Worm (Caenorhabditis elegans) whole organism, L2 larva: ENCODE measurements around the gene rpl-2.
A peak's percentile ranks its signal among the peaks of the same experiment; 100 is the strongest.

Experiments used
- C34F6.9 ChIP-seq: fragments of 150-350 bp; optimal IDR thresholded peaks from 2 replicates; lab custom pipeline; 2014; ENCODE audit warnings: missing biosample characterization, missing genetic modification characterization
- F13H6.1 ChIP-seq: sonication (generic microtip); optimal IDR thresholded peaks from 2 replicates; lab custom pipeline; 2016; ENCODE audit warnings: missing genetic modification characterization, missing compliant biosample characterization
- Y55F3AM.14 ChIP-seq: fragments of 200-800 bp; sonication (Bioruptor generic); optimal IDR thresholded peaks from 2 replicates; lab custom pipeline; 2018; ENCODE audit warnings: mild to moderate bottlenecking, missing genetic modification characterization, missing compliant biosample characterization
- alr-1 ChIP-seq: fragments of 150-350 bp; optimal IDR thresholded peaks from 2 replicates; lab custom pipeline; 2014; ENCODE audit warnings: missing biosample characterization, missing genetic modification characterization
- aly-2 ChIP-seq: fragments of 150-350 bp; optimal IDR thresholded peaks from 2 replicates; lab custom pipeline; 2014; ENCODE audit warnings: missing biosample characterization, missing genetic modification characterization
- ama-1 ChIP-seq: fragments of 150-350 bp; optimal IDR thresholded peaks from 2 replicates; lab custom pipeline; 2018; ENCODE audit warnings: inconsistent platforms
- blmp-1 ChIP-seq: sonication (generic microtip); optimal IDR thresholded peaks from 2 replicates; lab custom pipeline; 2017; ENCODE audit warnings: missing genetic modification characterization, mild to moderate bottlenecking, missing compliant biosample characterization, antibody characterized with exemption, moderate library complexity; ENCODE audit not compliant: insufficient read depth
- ceh-16 ChIP-seq: fragments of 150-350 bp; optimal IDR thresholded peaks from 2 replicates; lab custom pipeline; 2014; ENCODE audit warnings: missing biosample characterization, missing genetic modification characterization
- crh-2 ChIP-seq: sonication (generic microtip); optimal IDR thresholded peaks from 2 replicates; lab custom pipeline; 2017; ENCODE audit warnings: missing biosample characterization, missing genetic modification characterization
- dmd-4 ChIP-seq: sonication (generic microtip); optimal IDR thresholded peaks from 2 replicates; lab custom pipeline; 2017; ENCODE audit warnings: missing biosample characterization, missing genetic modification characterization
- fos-1 ChIP-seq: fragments of 150-350 bp; optimal IDR thresholded peaks from 2 replicates; lab custom pipeline; 2014; ENCODE audit warnings: missing biosample characterization, missing genetic modification characterization
- gmeb-1 ChIP-seq: fragments of 150-350 bp; optimal IDR thresholded peaks from 2 replicates; lab custom pipeline; 2014; ENCODE audit warnings: missing biosample characterization, missing genetic modification characterization
- lin-11 ChIP-seq: fragments of 150-350 bp; sonication (generic microtip); optimal IDR thresholded peaks from 2 replicates; lab custom pipeline; 2014; ENCODE audit warnings: missing biosample characterization, missing genetic modification characterization, inconsistent platforms, mixed read lengths
- lin-39 ChIP-seq: fragments of 150-350 bp; optimal IDR thresholded peaks from 2 replicates; lab custom pipeline; 2014; ENCODE audit warnings: missing biosample characterization, missing genetic modification reagents, missing genetic modification characterization
- lsy-2 ChIP-seq, 2 experiments: fragments of 150-350 bp in 1 of 2; sonication (generic microtip) in 1 of 2; optimal IDR thresholded peaks; 2 replicates each; lab custom pipeline; 2014 to 2017; ENCODE audit warnings: missing biosample characterization in 2 of 2, missing genetic modification characterization in 2 of 2
- mab-5 ChIP-seq: fragments of 150-350 bp; optimal IDR thresholded peaks from 2 replicates; lab custom pipeline; 2014; ENCODE audit warnings: missing biosample characterization, missing genetic modification characterization
- mbf-1 ChIP-seq: sonication (generic microtip); optimal IDR thresholded peaks from 2 replicates; lab custom pipeline; 2017; ENCODE audit warnings: missing biosample characterization, missing genetic modification characterization
- nhr-10 ChIP-seq: sonication (generic microtip); optimal IDR thresholded peaks from 2 replicates; lab custom pipeline; 2017; ENCODE audit warnings: missing biosample characterization, missing genetic modification characterization
- nhr-129 ChIP-seq: fragments of 150-350 bp; optimal IDR thresholded peaks from 2 replicates; lab custom pipeline; 2014; ENCODE audit warnings: missing biosample characterization, missing genetic modification characterization
- nhr-21 ChIP-seq: fragments of 150-350 bp; optimal IDR thresholded peaks from 2 replicates; lab custom pipeline; 2014; ENCODE audit warnings: missing biosample characterization, missing genetic modification characterization
- nhr-23 ChIP-seq: fragments of 150-350 bp; optimal IDR thresholded peaks from 2 replicates; lab custom pipeline; 2014; ENCODE audit warnings: missing biosample characterization, missing genetic modification reagents, missing genetic modification characterization
- nhr-237 ChIP-seq: fragments of 150-350 bp; optimal IDR thresholded peaks from 2 replicates; lab custom pipeline; 2014; ENCODE audit warnings: missing biosample characterization, missing genetic modification characterization
- nhr-25 ChIP-seq: fragments of 150-350 bp; sonication (generic microtip); optimal IDR thresholded peaks from 3 replicates; lab custom pipeline; 2014; ENCODE audit warnings: missing biosample characterization, missing genetic modification characterization
- nhr-6 ChIP-seq: fragments of 150-350 bp; optimal IDR thresholded peaks from 2 replicates; lab custom pipeline; 2014; ENCODE audit warnings: missing biosample characterization, missing genetic modification characterization
- peb-1 ChIP-seq: fragments of 150-350 bp; optimal IDR thresholded peaks from 2 replicates; lab custom pipeline; 2014; ENCODE audit warnings: missing biosample characterization, missing genetic modification characterization
- sem-4 ChIP-seq: fragments of 150-350 bp; optimal IDR thresholded peaks from 2 replicates; lab custom pipeline; 2014; ENCODE audit warnings: missing biosample characterization, missing genetic modification reagents, missing genetic modification characterization
- skn-1 ChIP-seq: sonication (generic microtip); optimal IDR thresholded peaks from 2 replicates; lab custom pipeline; 2017; ENCODE audit warnings: missing biosample characterization, missing genetic modification characterization
- sma-3 ChIP-seq: sonication (generic microtip); optimal IDR thresholded peaks from 2 replicates; lab custom pipeline; 2016; ENCODE audit warnings: missing genetic modification reagents, missing genetic modification characterization, missing compliant biosample characterization
- sma-9 ChIP-seq, 2 experiments: fragments of 150-350 bp in 1 of 2; sonication (generic microtip) in 1 of 2; optimal IDR thresholded peaks; 2 replicates each; lab custom pipeline; 2014 to 2016; ENCODE audit warnings: missing genetic modification characterization in 2 of 2, mild to moderate bottlenecking in 1 of 2, missing biosample characterization in 1 of 2, missing compliant biosample characterization in 1 of 2, missing genetic modification reagents in 1 of 2, moderate library complexity in 1 of 2
- unc-39 ChIP-seq: fragments of 150-350 bp; optimal IDR thresholded peaks from 2 replicates; lab custom pipeline; 2014; ENCODE audit warnings: missing biosample characterization, missing genetic modification characterization
- unc-55 ChIP-seq: fragments of 150-350 bp; sonication (generic microtip); optimal IDR thresholded peaks from 3 replicates; lab custom pipeline; 2014; ENCODE audit warnings: missing biosample characterization, missing genetic modification reagents, missing genetic modification characterization
- unc-62 ChIP-seq: fragments of 150-350 bp; optimal IDR thresholded peaks from 2 replicates; lab custom pipeline; 2014; ENCODE audit warnings: missing biosample characterization, missing genetic modification reagents, missing genetic modification characterization
- zag-1 ChIP-seq: fragments of 150-350 bp; optimal IDR thresholded peaks from 2 replicates; lab custom pipeline; 2014; ENCODE audit warnings: missing biosample characterization, missing genetic modification characterization
- ztf-11 ChIP-seq: sonication (generic microtip); optimal IDR thresholded peaks from 2 replicates; lab custom pipeline; 2017; ENCODE audit warnings: missing biosample characterization, missing genetic modification characterization
- ztf-4 ChIP-seq: fragments of 150-350 bp; optimal IDR thresholded peaks from 2 replicates; lab custom pipeline; 2014; ENCODE audit warnings: missing biosample characterization, missing genetic modification characterization

Gene rpl-2

DNA sequence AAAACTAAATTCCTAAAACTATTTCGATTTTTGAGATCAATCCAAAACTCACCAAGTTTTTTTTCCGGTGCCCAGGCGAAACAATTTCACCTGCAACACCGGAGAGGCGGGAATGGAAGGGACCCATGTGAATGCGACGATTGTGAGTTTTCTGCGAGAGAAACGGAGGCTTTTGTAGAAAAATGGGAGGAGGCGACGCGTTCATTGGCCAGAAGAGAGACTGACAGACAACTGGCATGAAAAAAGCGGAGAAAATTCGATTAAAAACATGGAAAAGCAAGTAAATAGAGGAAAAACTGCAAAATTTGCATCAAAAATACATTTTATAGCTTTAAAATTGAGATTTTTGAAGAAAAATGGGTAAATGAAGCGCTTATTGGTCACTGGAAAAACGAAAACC is 3.7 kb upstream of the rpl-2 start, which contains the start of gene B0250.7:
Gene B0250.7, minus strand, starts transcription at position 232 of the 400 bp plus-strand sequence.
- TF ChIP-seq nhr-21 (no peak), lsy-2 (tag; optimal IDR thresholded peaks at IDR 0.05; lab: Kevin White, UChicago) (peak in 1 of 2 experiments; percentile 19)

DNA sequence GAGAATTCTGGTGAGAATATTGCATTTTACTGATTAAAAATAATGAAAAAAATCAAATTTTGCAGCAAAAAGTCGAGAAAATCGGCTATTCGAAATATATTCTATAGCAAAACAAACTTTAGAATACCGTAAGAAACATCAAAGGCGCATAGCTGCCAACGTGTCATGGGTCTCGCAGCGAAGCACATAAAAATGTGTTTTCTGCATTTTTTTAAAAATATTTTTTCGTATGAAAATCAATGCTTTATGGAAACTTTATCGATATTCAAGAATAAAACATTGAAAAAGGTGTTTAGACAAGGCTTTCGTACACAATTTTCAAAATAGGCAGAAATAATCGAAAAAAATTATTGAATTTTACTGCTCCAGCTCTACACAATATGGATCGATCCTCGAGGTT is 3.0 kb upstream of the rpl-2 start:
- TF ChIP-seq unc-39 (tag; lab: Kevin White, UChicago), result no peak
- TF ChIP-seq peb-1 (tag; lab: Kevin White, UChicago), result no peak
- no peak for TF ChIP-seq mbf-1 (tag; lab: Kevin White, UChicago)
- TF ChIP-seq Y55F3AM.14 (GFP tag; lab: Kevin White, UChicago), result no peak
- TF ChIP-seq alr-1 (tag; lab: Kevin White, UChicago), result no peak
- TF ChIP-seq ceh-16 (tag; lab: Kevin White, UChicago), result no peak
- TF ChIP-seq ztf-11 (tag; lab: Kevin White, UChicago), result no peak

DNA sequence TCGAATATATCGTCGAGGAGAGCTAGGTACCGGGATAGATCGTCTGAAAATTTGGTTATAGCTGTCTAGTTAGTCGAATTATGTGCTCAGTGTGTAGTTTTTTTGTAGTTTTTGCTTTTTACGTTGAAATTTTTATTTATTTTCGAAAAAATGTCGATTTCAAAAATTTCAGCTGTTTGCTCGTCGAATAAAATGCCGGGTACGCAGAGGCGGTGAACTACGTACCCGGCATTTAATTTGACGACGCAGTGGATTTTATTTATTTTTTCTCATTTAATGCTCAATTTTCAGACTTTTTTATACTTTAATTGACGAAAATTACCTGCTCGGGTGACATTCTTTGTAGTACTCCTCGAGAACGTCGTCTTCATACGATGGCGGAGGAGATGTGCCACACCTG is 2.5 kb upstream of the rpl-2 start:
- peak; percentile 26 for TF ChIP-seq unc-55 (GFP tag; lab: Kevin White, UChicago)
- TF ChIP-seq lsy-2 (tag; optimal IDR thresholded peaks at IDR 0.05; lab: Kevin White, UChicago), result peak in 1 of 2 experiments; percentile 59
- TF ChIP-seq dmd-4 (tag; lab: Kevin White, UChicago), result no peak
- no peak for TF ChIP-seq ama-1 (lab: Kevin White, UChicago)
- TF ChIP-seq C34F6.9, result peak; percentile 5
- TF ChIP-seq nhr-129 (tag; lab: Kevin White, UChicago), result no peak

DNA sequence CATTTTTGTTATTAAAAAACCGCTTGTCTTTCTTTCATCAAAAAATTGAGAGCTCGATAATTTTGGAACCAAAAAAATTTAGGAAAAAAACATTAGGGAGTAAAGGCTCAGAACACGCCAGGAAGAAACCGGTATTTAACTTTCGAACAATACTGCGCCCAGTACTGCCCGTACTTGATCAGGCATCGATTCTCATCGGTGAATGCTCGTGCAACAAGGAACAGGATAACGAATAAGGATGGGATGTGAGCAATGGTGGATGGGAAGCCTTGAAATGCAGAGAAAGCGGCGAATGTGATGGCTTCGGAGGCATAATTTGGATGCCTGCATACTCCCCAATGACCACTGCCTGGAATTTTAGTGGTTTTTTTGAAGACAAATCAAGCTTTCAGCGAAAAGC is 1.3 kb downstream of the rpl-2 start:
- TF ChIP-seq nhr-6 (tag; lab: Kevin White, UChicago), result no peak
- no peak for TF ChIP-seq skn-1 (tag; lab: Kevin White, UChicago)
- no peak for TF ChIP-seq ztf-4
- no peak for TF ChIP-seq nhr-25
- TF ChIP-seq nhr-237 (tag; lab: Kevin White, UChicago), result no peak
- TF ChIP-seq peb-1 (tag; lab: Kevin White, UChicago), result no peak
- TF ChIP-seq sma-9 (GFP tag; optimal IDR thresholded peaks at IDR 0.05; lab: Kevin White, UChicago), result no peak
- TF ChIP-seq sma-9 (tag; optimal IDR thresholded peaks at IDR 0.05; lab: Kevin White, UChicago), result no peak
- TF ChIP-seq aly-2 (tag; lab: Kevin White, UChicago), result no peak
- TF ChIP-seq nhr-10 (tag; lab: Kevin White, UChicago), result no peak
- TF ChIP-seq lin-39 (tag; lab: Kevin White, UChicago), result no peak
- TF ChIP-seq Y55F3AM.14 (GFP tag; lab: Kevin White, UChicago), result no peak
- no peak for TF ChIP-seq zag-1 (tag; lab: Kevin White, UChicago)
- no peak for TF ChIP-seq crh-2
- TF ChIP-seq sem-4 (tag; lab: Kevin White, UChicago), result no peak
- no peak for TF ChIP-seq unc-39 (tag; lab: Kevin White, UChicago)
- TF ChIP-seq sma-3 (GFP tag; lab: Kevin White, UChicago), result no peak
- TF ChIP-seq mbf-1 (tag; lab: Kevin White, UChicago), result no peak

DNA sequence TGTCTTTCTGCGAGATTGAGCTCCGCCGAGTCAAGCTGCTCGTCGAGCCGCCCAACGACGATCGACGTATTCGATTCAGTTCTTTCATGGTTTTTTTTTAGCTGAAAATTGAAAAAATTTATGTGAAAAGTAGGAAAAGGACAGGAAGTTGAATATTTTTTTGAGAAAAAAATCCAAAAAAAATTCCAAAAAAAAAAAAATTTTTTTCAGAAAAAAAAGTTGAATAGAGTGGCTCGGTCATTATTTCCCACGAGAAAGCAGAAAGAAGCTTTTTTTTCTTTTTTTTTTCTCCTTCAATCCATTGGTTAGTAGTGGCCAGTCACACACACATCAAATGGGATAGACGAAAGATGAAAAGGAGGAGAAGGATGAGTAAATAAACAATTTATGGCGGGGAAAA is 5.8 kb downstream of the rpl-2 start, which contains the start of gene dhcr-7:
Gene dhcr-7, minus strand, starts transcription at position 101 of the 400 bp plus-strand sequence.
- TF ChIP-seq ceh-16 (tag; lab: Kevin White, UChicago) (no peak), unc-62 (GFP tag; lab: Kevin White, UChicago) (no peak), mab-5 (tag; lab: Kevin White, UChicago) (no peak), gmeb-1 (tag; lab: Kevin White, UChicago) (no peak), fos-1 (tag; lab: Kevin White, UChicago) (no peak), blmp-1 (tag; lab: Kevin White, UChicago) (no peak), skn-1 (tag; lab: Kevin White, UChicago) (no peak), lin-39 (tag; lab: Kevin White, UChicago) (no peak)

DNA sequence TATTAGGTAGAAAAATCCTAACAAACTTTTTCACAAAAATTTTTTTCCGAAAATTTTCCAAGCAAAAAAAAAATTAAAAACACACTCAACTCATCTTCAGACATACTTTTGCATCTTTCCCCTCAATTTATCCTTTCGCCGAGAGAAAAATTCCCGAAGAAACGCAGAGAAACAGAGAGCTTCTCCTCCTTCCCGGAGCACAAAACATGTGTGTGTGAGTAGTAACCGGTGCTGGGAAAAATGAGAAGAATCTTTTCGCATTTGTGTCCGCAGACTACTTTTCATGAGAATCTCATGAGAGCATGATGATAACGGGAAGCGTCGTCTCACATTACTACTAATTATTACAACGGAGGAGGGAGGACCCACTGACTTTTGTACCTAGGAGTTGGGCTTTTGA is 7.1 kb downstream of the rpl-2 start:
- TF ChIP-seq unc-55 (GFP tag; lab: Kevin White, UChicago) (peak; percentile 16), lsy-2 (tag; optimal IDR thresholded peaks at IDR 0.05; lab: Kevin White, UChicago) (peak in 1 of 2 experiments; percentile 33), unc-62 (GFP tag; lab: Kevin White, UChicago) (no peak), lin-11 (no peak), nhr-23 (no peak), F13H6.1 (tag; lab: Kevin White, UChicago) (peak; percentile 57), C34F6.9 (peak; percentile 4), sem-4 (tag; lab: Kevin White, UChicago) (no peak), nhr-129 (tag; lab: Kevin White, UChicago) (peak; percentile 51), blmp-1 (tag; lab: Kevin White, UChicago) (no peak)
